Fruit fly (Drosophila melanogaster) whole organism, wandering third instar larva: ENCODE measurements around the gene CG33543.

Experiments used
- brk ChIP-seq: fragments of 200-800 bp; sonication (Bioruptor generic); optimal IDR thresholded peaks from 2 replicates; lab custom pipeline; 2016; ENCODE audit warnings: missing biosample characterization, mild to moderate bottlenecking, missing genetic modification characterization
- dsf ChIP-seq: sonication (Bioruptor generic); optimal IDR thresholded peaks from 2 replicates; lab custom pipeline; 2016; ENCODE audit warnings: missing biosample characterization, missing genetic modification characterization, borderline replicate concordance
- ey ChIP-seq: fragments of 200-800 bp; sonication (Bioruptor generic); optimal IDR thresholded peaks from 2 replicates; lab custom pipeline; 2016; ENCODE audit warnings: missing biosample characterization, missing genetic modification characterization

- no peak for TF ChIP-seq ey (GFP tag; lab: Kevin White, UChicago)
- TF ChIP-seq dsf, result no peak
- no peak for TF ChIP-seq brk (GFP tag; lab: Kevin White, UChicago)
These were observed 38.3 kb downstream of the CG33543 start for dm6 chr2L:1967861-1968260.
